Worm (Caenorhabditis elegans) whole organism, L1 larva: Measurements from ENCODE around the gene C08F8.15.

Experiments used
- C04F5.9 ChIP-seq: sonication (generic microtip); optimal IDR thresholded peaks from 2 replicates; lab custom pipeline; 2016; ENCODE audit warnings: missing genetic modification characterization, missing compliant biosample characterization
- C16A3.4 ChIP-seq: fragments of 150-350 bp; optimal IDR thresholded peaks from 2 replicates; lab custom pipeline; 2014; ENCODE audit warnings: missing biosample characterization, missing genetic modification characterization
- C34B4.2 ChIP-seq: sonication (generic microtip); optimal IDR thresholded peaks from 2 replicates; lab custom pipeline; 2017; ENCODE audit warnings: mild to moderate bottlenecking, missing genetic modification characterization, missing compliant biosample characterization
- F16B12.6 ChIP-seq: fragments of 150-350 bp; optimal IDR thresholded peaks from 2 replicates; lab custom pipeline; 2014; ENCODE audit warnings: missing biosample characterization, missing genetic modification characterization
- Y116A8C.19 ChIP-seq: sonication (generic microtip); optimal IDR thresholded peaks from 2 replicates; lab custom pipeline; 2016; ENCODE audit warnings: missing compliant biosample characterization, missing genetic modification characterization, borderline replicate concordance
- aha-1 ChIP-seq: fragments of 150-350 bp; optimal IDR thresholded peaks from 2 replicates; lab custom pipeline; 2014; ENCODE audit warnings: missing biosample characterization, missing genetic modification characterization
- ama-1 ChIP-seq: fragments of 150-350 bp; optimal IDR thresholded peaks from 2 replicates; lab custom pipeline; 2014
- blmp-1 ChIP-seq: fragments of 150-350 bp; optimal IDR thresholded peaks from 2 replicates; lab custom pipeline; 2014; ENCODE audit warnings: missing biosample characterization, missing genetic modification characterization
- ceh-63 ChIP-seq: fragments of 200-800 bp; sonication (Bioruptor generic); optimal IDR thresholded peaks from 2 replicates; lab custom pipeline; 2018; ENCODE audit warnings: mild to moderate bottlenecking, missing genetic modification characterization, missing compliant biosample characterization
- ceh-8 ChIP-seq: fragments of 200-800 bp; sonication (Bioruptor generic); optimal IDR thresholded peaks from 2 replicates; lab custom pipeline; 2018; ENCODE audit warnings: mild to moderate bottlenecking, missing genetic modification characterization, moderate library complexity, missing compliant biosample characterization
- ceh-82 ChIP-seq, 3 experiments: fragments of 150-350 bp in 1 of 3; sonication (generic microtip) in 2 of 3; optimal IDR thresholded peaks; 2 replicates each; lab custom pipeline; 2014 to 2017; ENCODE audit warnings: missing biosample characterization in 3 of 3, missing genetic modification characterization in 3 of 3
- ceh-88 ChIP-seq: fragments of 200-800 bp; sonication (Bioruptor generic); IDR thresholded peaks from 2 replicates; pipeline ENCODE4 v1.3.6; 2022; ENCODE audit warnings: missing genetic modification characterization, missing compliant biosample characterization
- ceh-90 ChIP-seq: sonication (generic microtip); optimal IDR thresholded peaks from 2 replicates; lab custom pipeline; 2016; ENCODE audit warnings: missing genetic modification characterization, missing compliant biosample characterization
- ces-1 ChIP-seq: fragments of 150-350 bp; optimal IDR thresholded peaks from 2 replicates; lab custom pipeline; 2014; ENCODE audit warnings: missing biosample characterization, missing genetic modification reagents, missing genetic modification characterization
- dsc-1 ChIP-seq: sonication (generic microtip); optimal IDR thresholded peaks from 2 replicates; lab custom pipeline; 2016; ENCODE audit warnings: mild to moderate bottlenecking, missing genetic modification characterization, missing compliant biosample characterization
- egl-27 ChIP-seq, 2 experiments: fragments of 150-350 bp in 1 of 2; sonication (generic microtip); optimal IDR thresholded peaks; 3 replicates each; lab custom pipeline; 2017 to 2018; ENCODE audit warnings: missing biosample characterization in 2 of 2, missing genetic modification characterization in 2 of 2, missing genetic modification reagents in 2 of 2
- elt-3 ChIP-seq, 6 experiments: fragments of 150-350 bp in 1 of 6; sonication (generic microtip); optimal IDR thresholded peaks; 2 replicates each; lab custom pipeline; 2017 to 2018; ENCODE audit warnings: missing biosample characterization in 6 of 6, missing genetic modification characterization in 6 of 6, inconsistent platforms in 1 of 6
- fkh-10 ChIP-seq: sonication (generic microtip); optimal IDR thresholded peaks from 2 replicates; lab custom pipeline; 2017; ENCODE audit warnings: missing biosample characterization, missing genetic modification reagents, missing genetic modification characterization
- fkh-8 ChIP-seq: sonication (generic microtip); optimal IDR thresholded peaks from 2 replicates; lab custom pipeline; 2016; ENCODE audit warnings: mild to moderate bottlenecking, missing genetic modification characterization, missing compliant biosample characterization
- fos-1 ChIP-seq: fragments of 150-350 bp; optimal IDR thresholded peaks from 2 replicates; lab custom pipeline; 2014; ENCODE audit warnings: missing biosample characterization, missing genetic modification characterization
- hpl-2 ChIP-seq: fragments of 150-350 bp; optimal IDR thresholded peaks from 2 replicates; lab custom pipeline; 2014; ENCODE audit warnings: missing biosample characterization, missing genetic modification reagents, missing genetic modification characterization
- isw-1 ChIP-seq: fragments of 200-800 bp; sonication (Bioruptor generic); IDR thresholded peaks from 2 replicates; pipeline ENCODE4 v1.3.6; 2022; ENCODE audit warnings: missing genetic modification characterization, missing compliant biosample characterization
- jun-1 ChIP-seq: fragments of 150-350 bp; optimal IDR thresholded peaks from 2 replicates; lab custom pipeline; 2014; ENCODE audit warnings: missing biosample characterization, missing genetic modification reagents, missing genetic modification characterization
- lin-14 ChIP-seq: fragments of 200-800 bp; sonication (Bioruptor generic); optimal IDR thresholded peaks from 2 replicates; lab custom pipeline; 2018; ENCODE audit warnings: mild to moderate bottlenecking, missing genetic modification characterization, moderate library complexity, missing compliant biosample characterization
- lin-15B ChIP-seq: fragments of 150-350 bp; sonication (generic microtip); optimal IDR thresholded peaks from 3 replicates; lab custom pipeline; 2014; ENCODE audit warnings: missing biosample characterization, missing genetic modification characterization
- lin-35 ChIP-seq, 2 experiments: fragments of 150-350 bp; optimal IDR thresholded peaks; 2 replicates each; lab custom pipeline; 2014; ENCODE audit warnings: missing biosample characterization in 2 of 2, missing genetic modification characterization in 2 of 2, missing genetic modification reagents in 2 of 2
- lir-3 ChIP-seq: sonication (generic microtip); optimal IDR thresholded peaks from 2 replicates; lab custom pipeline; 2016; ENCODE audit warnings: mild to moderate bottlenecking, missing genetic modification characterization, moderate library complexity, missing compliant biosample characterization; ENCODE audit not compliant: poor library complexity
- mab-9 ChIP-seq: fragments of 200-800 bp; sonication (Bioruptor generic); IDR thresholded peaks from 2 replicates; pipeline ENCODE4 v1.3.6; 2022; ENCODE audit warnings: missing genetic modification reagents, missing genetic modification characterization, missing compliant biosample characterization
- mef-2 ChIP-seq: fragments of 150-350 bp; optimal IDR thresholded peaks from 2 replicates; lab custom pipeline; 2014; ENCODE audit warnings: missing biosample characterization, missing genetic modification characterization
- mep-1 ChIP-seq: fragments of 150-350 bp; optimal IDR thresholded peaks from 2 replicates; lab custom pipeline; 2014; ENCODE audit warnings: missing biosample characterization, missing genetic modification characterization
- nhr-11 ChIP-seq: fragments of 150-350 bp; optimal IDR thresholded peaks from 2 replicates; lab custom pipeline; 2014; ENCODE audit warnings: missing biosample characterization, missing genetic modification characterization
- nhr-12 ChIP-seq: sonication (generic microtip); optimal IDR thresholded peaks from 2 replicates; lab custom pipeline; 2017; ENCODE audit warnings: missing biosample characterization, missing genetic modification characterization
- nhr-19 ChIP-seq: fragments of 200-800 bp; sonication (Bioruptor generic); conservative IDR thresholded peaks from 2 replicates; pipeline ENCODE4 v1.3.6; 2022; ENCODE audit warnings: missing genetic modification characterization, missing compliant biosample characterization
- nhr-20 ChIP-seq: sonication (generic microtip); optimal IDR thresholded peaks from 2 replicates; lab custom pipeline; 2016; ENCODE audit warnings: mild to moderate bottlenecking, missing genetic modification characterization, missing compliant biosample characterization
- nhr-28 ChIP-seq: fragments of 150-350 bp; optimal IDR thresholded peaks from 2 replicates; lab custom pipeline; 2014; ENCODE audit warnings: missing biosample characterization, missing genetic modification characterization
- nhr-47 ChIP-seq: sonication (generic microtip); optimal IDR thresholded peaks from 2 replicates; lab custom pipeline; 2016; ENCODE audit warnings: mild to moderate bottlenecking, missing genetic modification characterization, moderate library complexity, missing compliant biosample characterization
- nhr-76 ChIP-seq: sonication (generic microtip); optimal IDR thresholded peaks from 2 replicates; lab custom pipeline; 2017; ENCODE audit warnings: missing biosample characterization, missing genetic modification characterization
- nhr-77 ChIP-seq: fragments of 150-350 bp; optimal IDR thresholded peaks from 2 replicates; lab custom pipeline; 2014; ENCODE audit warnings: missing biosample characterization, missing genetic modification characterization
- nhr-84 ChIP-seq: sonication (generic microtip); optimal IDR thresholded peaks from 2 replicates; lab custom pipeline; 2017; ENCODE audit warnings: missing biosample characterization, missing genetic modification characterization
- pqm-1 ChIP-seq: sonication (generic microtip); optimal IDR thresholded peaks from 3 replicates; lab custom pipeline; 2017; ENCODE audit warnings: missing biosample characterization, missing genetic modification characterization
- rnt-1 ChIP-seq: sonication (generic microtip); optimal IDR thresholded peaks from 2 replicates; lab custom pipeline; 2016; ENCODE audit warnings: mild to moderate bottlenecking, missing genetic modification characterization, moderate library complexity, missing compliant biosample characterization
- skn-1 ChIP-seq: fragments of 150-350 bp; optimal IDR thresholded peaks from 2 replicates; lab custom pipeline; 2014; ENCODE audit warnings: missing biosample characterization, missing genetic modification characterization
- snpc-4 ChIP-seq: fragments of 150-350 bp; optimal IDR thresholded peaks from 2 replicates; lab custom pipeline; 2014; ENCODE audit warnings: missing biosample characterization, missing genetic modification characterization
- sox-4 ChIP-seq: sonication (generic microtip); optimal IDR thresholded peaks from 2 replicates; lab custom pipeline; 2016; ENCODE audit warnings: missing genetic modification characterization, missing compliant biosample characterization
- sup-37 ChIP-seq: fragments of 200-800 bp; sonication (Bioruptor generic); optimal IDR thresholded peaks from 2 replicates; lab custom pipeline; 2018; ENCODE audit warnings: mild to moderate bottlenecking, missing genetic modification characterization, missing compliant biosample characterization
- tlp-1 ChIP-seq: fragments of 150-350 bp; optimal IDR thresholded peaks from 2 replicates; lab custom pipeline; 2014; ENCODE audit warnings: missing biosample characterization, missing genetic modification characterization
- unc-130 ChIP-seq: fragments of 150-350 bp; optimal IDR thresholded peaks from 2 replicates; lab custom pipeline; 2017; ENCODE audit warnings: missing biosample characterization, missing genetic modification characterization, inconsistent platforms
- unc-62 ChIP-seq: fragments of 150-350 bp; optimal IDR thresholded peaks from 2 replicates; lab custom pipeline; 2014; ENCODE audit warnings: missing biosample characterization, missing genetic modification reagents, missing genetic modification characterization
- unc-86 ChIP-seq: sonication (generic microtip); optimal IDR thresholded peaks from 2 replicates; lab custom pipeline; 2016; ENCODE audit warnings: missing genetic modification characterization, missing compliant biosample characterization
- unc-98 ChIP-seq: fragments of 200-800 bp; sonication (Bioruptor generic); IDR thresholded peaks from 2 replicates; pipeline ENCODE4 v1.3.6; 2022; ENCODE audit warnings: missing genetic modification characterization, missing compliant biosample characterization
- xbp-1 ChIP-seq: sonication (generic microtip); optimal IDR thresholded peaks from 2 replicates; lab custom pipeline; 2016; ENCODE audit warnings: missing genetic modification characterization, missing compliant biosample characterization
- zag-1 ChIP-seq: fragments of 150-350 bp; optimal IDR thresholded peaks from 2 replicates; lab custom pipeline; 2014; ENCODE audit warnings: missing biosample characterization, missing genetic modification characterization
- ztf-11 ChIP-seq, 2 experiments: sonication (generic microtip); optimal IDR thresholded peaks; 2 replicates each; lab custom pipeline; 2016 to 2017; ENCODE audit warnings: missing genetic modification characterization in 2 of 2, missing biosample characterization in 1 of 2, missing compliant biosample characterization in 1 of 2

C08F8.15 gene

DNA sequence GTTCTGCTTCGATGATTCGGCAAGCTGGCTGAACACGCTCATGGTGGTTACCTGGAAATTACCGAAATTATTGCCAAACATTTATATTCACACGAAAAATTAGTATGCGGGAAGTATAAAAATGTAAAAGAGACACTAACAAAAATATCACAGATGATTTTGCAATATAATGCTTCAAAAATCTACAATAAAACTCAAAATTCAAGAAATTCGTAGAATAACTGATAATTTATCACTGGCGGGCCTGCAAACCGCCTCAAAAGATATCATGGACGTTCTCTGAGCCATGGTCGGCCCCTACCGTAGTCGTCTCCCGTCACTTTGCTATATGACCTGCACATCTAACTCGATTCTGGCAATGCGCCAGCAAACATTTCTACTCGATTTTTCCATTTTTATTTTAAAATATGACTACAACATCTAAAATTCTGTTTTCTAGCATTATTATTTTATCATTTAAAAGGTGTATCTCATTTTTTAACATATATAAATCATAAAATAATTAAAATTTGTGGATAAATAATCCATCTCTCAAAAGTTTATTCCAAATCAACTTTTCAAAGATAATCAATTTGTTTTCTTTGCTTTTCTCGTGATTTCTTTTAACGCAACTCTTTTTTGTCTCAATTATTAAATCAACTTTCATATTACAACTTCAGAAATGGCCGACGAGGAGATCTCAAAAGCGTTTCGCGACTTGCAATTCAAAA lies 11.0 kb downstream of the C08F8.15 start, which contains the start of the genes F01G4.6 and pfd-1 (continued):
- TF ChIP-seq nhr-19 (peak; percentile 100), lin-14 (GFP tag; lab: Kevin White, UChicago) (peak; percentile 96), fkh-8 (tag; lab: Kevin White, UChicago) (peak; percentile 95), ceh-90 (tag; lab: Kevin White, UChicago) (no peak), C34B4.2 (tag; lab: Kevin White, UChicago) (peak; percentile 53), mab-9 (GFP tag; lab: Robert Waterston, UW) (peak; percentile 82), snpc-4 (tag; lab: Kevin White, UChicago) (peak; percentile 80), nhr-47 (tag; lab: Kevin White, UChicago) (peak; percentile 96), nhr-76 (no peak), jun-1 (tag; lab: Kevin White, UChicago) (peak; percentile 91), nhr-28 (tag; lab: Kevin White, UChicago) (no peak), ztf-11 (tag; optimal IDR thresholded peaks at IDR 0.05; lab: Kevin White, UChicago) (peak in 1 of 2 experiments; percentile 81), skn-1 (tag; lab: Kevin White, UChicago) (peak; percentile 88), ama-1 (lab: Kevin White, UChicago) (peak; percentile 46), pqm-1 (no peak), ceh-82 (tag; optimal IDR thresholded peaks at IDR 0.05; lab: Kevin White, UChicago) (peak; percentile 95 to 97 (median 97)), nhr-11 (tag; lab: Kevin White, UChicago) (peak; percentile 90), fos-1 (peak; percentile 88), sup-37 (peak; percentile 37), C16A3.4 (tag; lab: Kevin White, UChicago) (peak; percentile 95), F16B12.6 (tag; lab: Kevin White, UChicago) (peak; percentile 73), nhr-84 (tag; lab: Kevin White, UChicago) (no peak), blmp-1 (peak; percentile 88), hpl-2 (GFP tag; lab: Kevin White, UChicago) (peak; percentile 51), lin-15B (peak; percentile 86), zag-1 (tag; lab: Kevin White, UChicago) (peak; percentile 97), unc-86 (peak; percentile 86), unc-130 (peak; percentile 99), ceh-88 (peak; percentile 91), aha-1 (tag; lab: Kevin White, UChicago) (peak; percentile 37), tlp-1 (tag; lab: Kevin White, UChicago) (no peak), unc-98 (no peak; the same call in 1 of the 2 replicates), mef-2 (tag; lab: Kevin White, UChicago) (peak; percentile 53), ces-1 (GFP tag; lab: Kevin White, UChicago) (no peak), ceh-8 (peak; percentile 88), fkh-10 (GFP tag; lab: Kevin White, UChicago) (peak; percentile 89), ceh-63 (no peak), isw-1 (GFP tag; lab: Robert Waterston, UW) (peak; percentile 95), nhr-20 (tag; lab: Kevin White, UChicago) (peak; percentile 97), dsc-1 (tag; lab: Kevin White, UChicago) (peak; percentile 98), lin-35 (GFP tag; optimal IDR thresholded peaks at IDR 0.05; lab: Kevin White, UChicago) (peak; percentile 87 to 91), sox-4 (tag; lab: Kevin White, UChicago) (peak; percentile 68), xbp-1 (tag; lab: Kevin White, UChicago) (peak; percentile 98), rnt-1 (tag; lab: Kevin White, UChicago) (peak; percentile 93), Y116A8C.19 (tag; lab: Kevin White, UChicago) (no peak), elt-3 (tag; optimal IDR thresholded peaks at IDR 0.05; lab: Kevin White, UChicago) (peak; percentile 23 to 94 (median 83)), mep-1 (tag; lab: Kevin White, UChicago) (peak; percentile 92), nhr-12 (tag; lab: Kevin White, UChicago) (no peak), egl-27 (tag; optimal IDR thresholded peaks at IDR 0.05; lab: Kevin White, UChicago) (no peak), lir-3 (tag; lab: Kevin White, UChicago) (peak; percentile 84), nhr-77 (peak; percentile 92), unc-62 (no peak), C04F5.9 (tag; lab: Kevin White, UChicago) (peak; percentile 83)
